Worm (Caenorhabditis elegans) whole organism, L4 larva: ENCODE data around the gene T24H7.8.
A peak's percentile ranks its signal among the peaks of the same experiment; 100 is the strongest.

ENCODE experiments used
- F26F4.8 ChIP-seq: fragments of 200-800 bp; sonication (Bioruptor generic); conservative IDR thresholded peaks from 2 replicates; pipeline ENCODE4 v1.3.6; 2022; ENCODE audit warnings: missing genetic modification characterization, missing compliant biosample characterization
- F37D6.2 ChIP-seq: sonication (generic microtip); optimal IDR thresholded peaks from 2 replicates; lab custom pipeline; 2016; ENCODE audit warnings: mild to moderate bottlenecking, missing genetic modification characterization, missing compliant biosample characterization
- F44E2.7 ChIP-seq: fragments of 200-800 bp; sonication (Bioruptor generic); IDR thresholded peaks from 2 replicates; pipeline ENCODE4 v2.1.2; 2022; ENCODE audit warnings: missing genetic modification characterization, missing compliant biosample characterization
- T26A8.4 ChIP-seq: fragments of 200-800 bp; sonication (Bioruptor generic); IDR thresholded peaks from 2 replicates; pipeline ENCODE4 v1.3.6; 2022; ENCODE audit warnings: missing genetic modification characterization, missing compliant biosample characterization
- Y5F2A.4 ChIP-seq: fragments of 200-800 bp; sonication (Bioruptor generic); optimal IDR thresholded peaks from 2 replicates; lab custom pipeline; 2018; ENCODE audit warnings: mild to moderate bottlenecking, missing genetic modification characterization, missing compliant biosample characterization
- aha-1 ChIP-seq: fragments of 150-350 bp; peaks from one replicate; lab custom pipeline; 2014; ENCODE audit warnings: missing biosample characterization, missing genetic modification characterization
- arid-1 ChIP-seq: fragments of 200-800 bp; sonication (Bioruptor generic); conservative IDR thresholded peaks from 2 replicates; pipeline ENCODE4 v1.3.6; 2022; ENCODE audit warnings: missing genetic modification reagents, missing genetic modification characterization, missing compliant biosample characterization
- ceh-62 ChIP-seq: sonication (generic microtip); optimal IDR thresholded peaks from 2 replicates; lab custom pipeline; 2017; ENCODE audit warnings: missing biosample characterization, missing genetic modification characterization
- ceh-82 ChIP-seq: sonication (generic microtip); optimal IDR thresholded peaks from 2 replicates; lab custom pipeline; 2017; ENCODE audit warnings: missing biosample characterization, missing genetic modification characterization
- ces-1 ChIP-seq: fragments of 150-350 bp; sonication (generic microtip); optimal IDR thresholded peaks from 4 replicates; lab custom pipeline; 2014; ENCODE audit warnings: missing biosample characterization, missing genetic modification reagents, missing genetic modification characterization
- daf-16 ChIP-seq, 3 experiments: sonication (generic microtip); optimal IDR thresholded peaks; 2 replicates each; lab custom pipeline; 2016 to 2017; ENCODE audit warnings: missing genetic modification characterization in 3 of 3, missing genetic modification reagents in 3 of 3, mild to moderate bottlenecking in 2 of 3, missing compliant biosample characterization in 2 of 3, missing biosample characterization in 1 of 3, moderate library complexity in 1 of 3
- dmd-6 ChIP-seq: fragments of 200-800 bp; sonication (Bioruptor generic); IDR thresholded peaks from 2 replicates; pipeline ENCODE4 v1.3.6; 2022; ENCODE audit warnings: missing genetic modification reagents, missing genetic modification characterization, missing compliant biosample characterization
- dve-1 ChIP-seq: sonication (generic microtip); optimal IDR thresholded peaks from 2 replicates; lab custom pipeline; 2017; ENCODE audit warnings: antibody characterized with exemption, mild to moderate bottlenecking, missing genetic modification characterization, missing compliant biosample characterization; ENCODE audit not compliant: insufficient read depth
- egl-27 ChIP-seq: sonication (generic microtip); optimal IDR thresholded peaks from 3 replicates; lab custom pipeline; 2017; ENCODE audit warnings: missing biosample characterization, missing genetic modification reagents, missing genetic modification characterization
- hlh-11 ChIP-seq: fragments of 200-800 bp; sonication (Bioruptor generic); optimal IDR thresholded peaks from 2 replicates; lab custom pipeline; 2018; ENCODE audit warnings: mild to moderate bottlenecking, missing genetic modification characterization, missing compliant biosample characterization
- hlh-30 ChIP-seq: sonication (generic microtip); optimal IDR thresholded peaks from 2 replicates; lab custom pipeline; 2017; ENCODE audit warnings: antibody characterized with exemption, mild to moderate bottlenecking, missing genetic modification characterization, missing compliant biosample characterization; ENCODE audit not compliant: insufficient read depth
- hmg-1.1 ChIP-seq: fragments of 200-800 bp; sonication (Bioruptor generic); IDR thresholded peaks from 2 replicates; pipeline ENCODE4 v1.3.6; 2022; ENCODE audit warnings: missing genetic modification reagents, missing genetic modification characterization, missing compliant biosample characterization
- jun-1 ChIP-seq: fragments of 150-350 bp; optimal IDR thresholded peaks from 2 replicates; lab custom pipeline; 2014; ENCODE audit warnings: missing biosample characterization, missing genetic modification reagents, missing genetic modification characterization
- lin-38 ChIP-seq: fragments of 200-800 bp; sonication (Bioruptor generic); IDR thresholded peaks from 2 replicates; pipeline ENCODE4 v1.3.6; 2022; ENCODE audit warnings: missing genetic modification reagents, missing genetic modification characterization, missing compliant biosample characterization
- madf-9 ChIP-seq: fragments of 200-800 bp; sonication (Bioruptor generic); conservative IDR thresholded peaks from 2 replicates; pipeline ENCODE4 v1.3.6; 2022; ENCODE audit warnings: missing genetic modification reagents, missing genetic modification characterization, missing compliant biosample characterization
- mdl-1 ChIP-seq, 2 experiments: fragments of 150-350 bp in 1 of 2; sonication (generic microtip) in 1 of 2; optimal IDR thresholded peaks; 2 replicates each; lab custom pipeline; 2014 to 2017; ENCODE audit warnings: missing biosample characterization in 2 of 2, missing genetic modification characterization in 2 of 2
- nhr-28 ChIP-seq: fragments of 150-350 bp; optimal IDR thresholded peaks from 2 replicates; lab custom pipeline; 2014; ENCODE audit warnings: missing biosample characterization, missing genetic modification characterization
- nhr-6 ChIP-seq: fragments of 150-350 bp; optimal IDR thresholded peaks from 2 replicates; lab custom pipeline; 2014; ENCODE audit warnings: missing biosample characterization, missing genetic modification characterization
- nhr-77 ChIP-seq: fragments of 150-350 bp; optimal IDR thresholded peaks from 2 replicates; lab custom pipeline; 2014; ENCODE audit warnings: missing biosample characterization, missing genetic modification characterization
- pqm-1 ChIP-seq: sonication (generic microtip); optimal IDR thresholded peaks from 2 replicates; lab custom pipeline; 2017; ENCODE audit warnings: missing biosample characterization, missing genetic modification characterization
- set-16 ChIP-seq: fragments of 200-800 bp; sonication (Bioruptor generic); IDR thresholded peaks from 2 replicates; pipeline ENCODE4 v1.3.6; 2022; ENCODE audit warnings: missing genetic modification reagents, missing genetic modification characterization, missing compliant biosample characterization
- skn-1 ChIP-seq: fragments of 150-350 bp; optimal IDR thresholded peaks from 2 replicates; lab custom pipeline; 2014; ENCODE audit warnings: missing biosample characterization, missing genetic modification characterization
- snpc-4 ChIP-seq: fragments of 150-350 bp; optimal IDR thresholded peaks from 2 replicates; lab custom pipeline; 2014; ENCODE audit warnings: missing biosample characterization, missing genetic modification characterization
- unc-39 ChIP-seq: sonication (generic microtip); optimal IDR thresholded peaks from 2 replicates; lab custom pipeline; 2017; ENCODE audit warnings: missing biosample characterization, missing genetic modification characterization
- unc-62 ChIP-seq, 3 experiments: fragments of 150-350 bp in 1 of 3; sonication (generic microtip); optimal IDR thresholded peaks in 2 of 3; peaks in 1 of 3; 1 replicate in 1 of 3; 2 replicates in 2 of 3; lab custom pipeline; 2014 to 2017; ENCODE audit warnings: missing biosample characterization in 3 of 3, missing genetic modification characterization in 3 of 3, missing genetic modification reagents in 3 of 3, missing genotype in 1 of 3
- zfp-2 ChIP-seq: sonication (generic microtip); optimal IDR thresholded peaks from 2 replicates; lab custom pipeline; 2016; ENCODE audit warnings: mild to moderate bottlenecking, missing genetic modification characterization, missing compliant biosample characterization
- zip-11 ChIP-seq: fragments of 200-800 bp; sonication (Bioruptor generic); IDR thresholded peaks from 2 replicates; pipeline ENCODE4 v1.3.6; 2022; ENCODE audit warnings: missing genetic modification characterization, missing compliant biosample characterization
- zip-2 ChIP-seq: fragments of 150-350 bp; optimal IDR thresholded peaks from 2 replicates; lab custom pipeline; 2014; ENCODE audit warnings: missing biosample characterization, missing genetic modification characterization

T24H7.8 gene

ce11 chrII:6235432-6236092 lies 6.3 kb upstream of the T24H7.8 start, which contains the start of gene T24H7.9 (continued):
- TF ChIP-seq dmd-6 (GFP tag; lab: Robert Waterston, UW) (peak; percentile 37; the same call in 1 of the 2 replicates), nhr-77 (no peak)

- TF ChIP-seq zip-2 (tag; lab: Kevin White, UChicago) (no peak), skn-1 (tag; lab: Kevin White, UChicago) (no peak), daf-16 (GFP tag; optimal IDR thresholded peaks at IDR 0.05; lab: Kevin White, UChicago) (peak in 1 of 2 experiments; percentile 44), daf-16 (tag; optimal IDR thresholded peaks at IDR 0.05; lab: Kevin White, UChicago) (peak; percentile 65), zip-11 (GFP tag; lab: Robert Waterston, UW) (no peak), zfp-2 (tag; lab: Kevin White, UChicago) (no peak), egl-27 (tag; lab: Kevin White, UChicago) (no peak), hmg-1.1 (GFP tag; lab: Robert Waterston, UW) (peak; percentile 32; the same call in 1 of the 2 replicates), hlh-30 (tag; lab: Kevin White, UChicago) (peak; percentile 49), arid-1 (no peak), F44E2.7 (no peak), hlh-11 (tag; lab: Kevin White, UChicago) (peak; percentile 59), ces-1 (GFP tag; lab: Kevin White, UChicago) (no peak), madf-9 (GFP tag; lab: Robert Waterston, UW) (peak; percentile 49; the same call in 1 of the 2 replicates), Y5F2A.4 (GFP tag; lab: Kevin White, UChicago) (no peak), mdl-1 (tag; optimal IDR thresholded peaks at IDR 0.05; lab: Kevin White, UChicago) (peak in 1 of 2 experiments; percentile 27), ceh-82 (no peak), F37D6.2 (no peak), jun-1 (tag; lab: Kevin White, UChicago) (no peak), unc-62 (GFP tag; optimal IDR thresholded peaks at IDR 0.05 in 1 of 2; lab: Kevin White, UChicago) (peak in 1 of 2 experiments; percentile 60), unc-62 (tag; optimal IDR thresholded peaks at IDR 0.05; lab: Kevin White, UChicago) (no peak), snpc-4 (no peak), set-16 (GFP tag; lab: Robert Waterston, UW) (no peak), nhr-6 (tag; lab: Kevin White, UChicago) (peak; percentile 49)
These were observed 5.5 kb upstream of the T24H7.8 start for ce11 chrII:6236093-6236945.

- TF ChIP-seq dve-1 = peak; percentile 12
- TF ChIP-seq pqm-1 (tag; lab: Kevin White, UChicago) = peak; percentile 89
- no peak for TF ChIP-seq daf-16 (GFP tag; optimal IDR thresholded peaks at IDR 0.05; lab: Kevin White, UChicago)
- TF ChIP-seq daf-16 (tag; optimal IDR thresholded peaks at IDR 0.05; lab: Kevin White, UChicago) = no peak
- TF ChIP-seq nhr-6 (tag; lab: Kevin White, UChicago) = peak; percentile 24
- TF ChIP-seq ceh-62 = no peak
- no peak for TF ChIP-seq unc-39 (tag; lab: Kevin White, UChicago)
- TF ChIP-seq hlh-11 (tag; lab: Kevin White, UChicago) = no peak
- no peak for TF ChIP-seq F26F4.8 (GFP tag; lab: Robert Waterston, UW)
- TF ChIP-seq aha-1 = peak; percentile 14
- TF ChIP-seq T26A8.4 = no peak
- TF ChIP-seq nhr-28 (tag; lab: Kevin White, UChicago) = peak; percentile 81
- no peak for TF ChIP-seq lin-38 (GFP tag; lab: Robert Waterston, UW)
These were observed 2.3 kb downstream of the T24H7.8 start, which contains the start of gene tat-4 for ce11 chrII:6244171-6244570. Gene tat-4, minus strand, starts transcription at chrII:6244287.
